Fruit fly (Drosophila melanogaster) whole organism, embryonic: ENCODE measurements around the gene mio.
A peak's percentile ranks its signal among the peaks of the same experiment; 100 is the strongest.

ENCODE experiments used
- Atf6 ChIP-seq: fragments of 200-800 bp; sonication (Bioruptor generic); IDR thresholded peaks from 2 replicates; pipeline ENCODE4 v1.3.6; 2022; ENCODE audit warnings: missing biosample characterization, missing genetic modification characterization
- BEAF-32 ChIP-seq: fragments of 200-800 bp; sonication (Bioruptor generic); optimal IDR thresholded peaks from 3 replicates; lab custom pipeline; 2017; ENCODE audit warnings: missing biosample characterization, missing genetic modification characterization, mild to moderate bottlenecking, moderate library complexity, missing genetic modification reagents
- CG1024 ChIP-seq: fragments of 200-800 bp; sonication (Bioruptor generic); IDR thresholded peaks from 2 replicates; pipeline ENCODE4 v1.3.6; 2022; ENCODE audit warnings: missing biosample characterization, missing genetic modification characterization
- CG11723 ChIP-seq: fragments of 200-800 bp; sonication (Bioruptor generic); optimal IDR thresholded peaks from 2 replicates; lab custom pipeline; 2017; ENCODE audit warnings: missing biosample characterization, mild to moderate bottlenecking, missing genetic modification characterization
- CG12391 ChIP-seq: fragments of 200-800 bp; sonication (Bioruptor generic); optimal IDR thresholded peaks from 3 replicates; lab custom pipeline; 2018; ENCODE audit warnings: missing biosample characterization, mild to moderate bottlenecking, missing genetic modification characterization, moderate library complexity
- CG14014 ChIP-seq: fragments of 200-800 bp; sonication (Bioruptor generic); IDR thresholded peaks from 2 replicates; pipeline ENCODE4 v1.3.6; 2022; ENCODE audit warnings: missing biosample characterization, missing genetic modification characterization
- CG1603 ChIP-seq: fragments of 200-800 bp; sonication (Bioruptor generic); optimal IDR thresholded peaks from 2 replicates; lab custom pipeline; 2019; ENCODE audit warnings: missing biosample characterization, mild to moderate bottlenecking, missing genetic modification characterization, moderate library complexity
- CG1647 ChIP-seq: fragments of 200-800 bp; sonication (Bioruptor generic); optimal IDR thresholded peaks from 3 replicates; lab custom pipeline; 2016; ENCODE audit warnings: missing biosample characterization, missing genetic modification characterization
- CG16779 ChIP-seq: fragments of 200-800 bp; sonication (Bioruptor generic); IDR thresholded peaks from 2 replicates; pipeline ENCODE4 v1.3.6; 2022; ENCODE audit warnings: missing biosample characterization, missing genetic modification characterization
- CG17568 ChIP-seq: fragments of 200-800 bp; sonication (Bioruptor generic); optimal IDR thresholded peaks from 2 replicates; lab custom pipeline; 2018; ENCODE audit warnings: missing biosample characterization, mild to moderate bottlenecking, missing genetic modification characterization, moderate library complexity
- CG17802 ChIP-seq: fragments of 200-800 bp; sonication (Bioruptor generic); optimal IDR thresholded peaks from 2 replicates; lab custom pipeline; 2018; ENCODE audit warnings: missing biosample characterization, mild to moderate bottlenecking, missing genetic modification characterization, moderate library complexity
- CG2129 ChIP-seq: fragments of 200-800 bp; sonication (Bioruptor generic); IDR thresholded peaks from 2 replicates; pipeline ENCODE4 v1.3.6; 2022; ENCODE audit warnings: missing biosample characterization, missing genetic modification characterization; ENCODE audit not compliant: partially characterized antibody
- CG2712 ChIP-seq: fragments of 200-800 bp; optimal IDR thresholded peaks from 3 replicates; lab custom pipeline; 2019; ENCODE audit warnings: missing biosample characterization, mild to moderate bottlenecking, missing genetic modification characterization, moderate library complexity
- CG2889 ChIP-seq: fragments of 200-800 bp; sonication (Bioruptor generic); IDR thresholded peaks from 3 replicates; pipeline ENCODE4 v1.3.6; 2022; ENCODE audit warnings: missing biosample characterization, missing genetic modification characterization
- CG30403 ChIP-seq: fragments of 200-800 bp; sonication (Bioruptor generic); optimal IDR thresholded peaks from 3 replicates; lab custom pipeline; 2016; ENCODE audit warnings: missing biosample characterization, missing genetic modification characterization
- CG31441 ChIP-seq: fragments of 200-800 bp; sonication (Bioruptor generic); IDR thresholded peaks from 2 replicates; pipeline ENCODE4 v1.3.6; 2022; ENCODE audit warnings: missing biosample characterization, missing genetic modification characterization
- CG32767 ChIP-seq: fragments of 200-800 bp; sonication (Bioruptor generic); IDR thresholded peaks from 2 replicates; pipeline ENCODE4 v1.3.6; 2022; ENCODE audit warnings: missing biosample characterization, missing genetic modification characterization
- CG32772 ChIP-seq: fragments of 200-800 bp; sonication (Bioruptor generic); IDR thresholded peaks from 2 replicates; pipeline ENCODE4 v1.3.6; 2022; ENCODE audit warnings: missing biosample characterization, missing genetic modification characterization
- CG33213 ChIP-seq: fragments of 200-800 bp; sonication (Bioruptor generic); optimal IDR thresholded peaks from 3 replicates; lab custom pipeline; 2016; ENCODE audit warnings: missing biosample characterization, missing genetic modification characterization
- CG3407 ChIP-seq: fragments of 200-800 bp; sonication (Bioruptor generic); optimal IDR thresholded peaks from 2 replicates; lab custom pipeline; 2018; ENCODE audit warnings: missing biosample characterization, mild to moderate bottlenecking, missing genetic modification characterization
- CG3995 ChIP-seq: fragments of 200-800 bp; sonication (Bioruptor generic); optimal IDR thresholded peaks from 3 replicates; lab custom pipeline; 2016; ENCODE audit warnings: missing biosample characterization, missing genetic modification characterization
- CG4328 ChIP-seq: fragments of 200-800 bp; sonication (Bioruptor generic); optimal IDR thresholded peaks from 3 replicates; lab custom pipeline; 2017; ENCODE audit warnings: missing biosample characterization, missing genetic modification reagents, missing genetic modification characterization
- CG4404 ChIP-seq: fragments of 200-800 bp; sonication (Bioruptor generic); IDR thresholded peaks from 2 replicates; pipeline ENCODE4 v1.3.6; 2022; ENCODE audit warnings: missing biosample characterization, missing genetic modification characterization
- CG4617 ChIP-seq: fragments of 200-800 bp; sonication (Bioruptor generic); optimal IDR thresholded peaks from 3 replicates; lab custom pipeline; 2016; ENCODE audit warnings: missing biosample characterization, missing genetic modification characterization, borderline replicate concordance
- CG6683 ChIP-seq: fragments of 200-800 bp; sonication (Bioruptor generic); optimal IDR thresholded peaks from 2 replicates; lab custom pipeline; 2017; ENCODE audit warnings: missing biosample characterization, mild to moderate bottlenecking, missing genetic modification characterization, missing genetic modification reagents
- CG7271 ChIP-seq: fragments of 200-800 bp; sonication (Bioruptor generic); optimal IDR thresholded peaks from 2 replicates; lab custom pipeline; 2018; ENCODE audit warnings: missing biosample characterization, mild to moderate bottlenecking, missing genetic modification characterization, moderate library complexity
- CG7372 ChIP-seq: fragments of 200-800 bp; sonication (Bioruptor generic); IDR thresholded peaks from 2 replicates; pipeline ENCODE4 v1.3.6; 2022; ENCODE audit warnings: missing biosample characterization, missing genetic modification characterization
- CG7963 ChIP-seq: fragments of 200-800 bp; sonication (Bioruptor generic); IDR thresholded peaks from 3 replicates; pipeline ENCODE4 v1.3.6; 2022; ENCODE audit warnings: missing biosample characterization, missing genetic modification characterization; ENCODE audit not compliant: partially characterized antibody
- Dbx ChIP-seq: fragments of 200-800 bp; sonication (Bioruptor generic); IDR thresholded peaks from 3 replicates; pipeline ENCODE4 v1.3.6; 2022; ENCODE audit warnings: missing biosample characterization, missing genetic modification characterization
- Gug ChIP-seq: fragments of 200-800 bp; sonication (Bioruptor generic); IDR thresholded peaks from 4 replicates; pipeline ENCODE4 v1.3.6; 2022; ENCODE audit warnings: missing biosample characterization, missing genetic modification characterization
- Ptx1 ChIP-seq: fragments of 200-800 bp; sonication (Bioruptor generic); IDR thresholded peaks from 2 replicates; pipeline ENCODE4 v1.3.6; 2022; ENCODE audit warnings: missing biosample characterization, missing genetic modification characterization
- Six4 ChIP-seq: fragments of 200-800 bp; sonication (Bioruptor generic); optimal IDR thresholded peaks from 2 replicates; lab custom pipeline; 2016; ENCODE audit warnings: missing biosample characterization, missing genetic modification characterization
- Vsx1 ChIP-seq: fragments of 200-800 bp; sonication (Bioruptor generic); optimal IDR thresholded peaks from 2 replicates; lab custom pipeline; 2017; ENCODE audit warnings: missing biosample characterization, mild to moderate bottlenecking, missing genetic modification characterization, missing genetic modification reagents
- bowl ChIP-seq: fragments of 200-800 bp; sonication (Bioruptor generic); IDR thresholded peaks from 2 replicates; pipeline ENCODE4 v1.3.6; 2022; ENCODE audit warnings: missing biosample characterization, missing genetic modification characterization
- cas ChIP-seq: fragments of 200-800 bp; sonication (Bioruptor generic); IDR thresholded peaks from 2 replicates; pipeline ENCODE4 v1.3.6; 2022; ENCODE audit warnings: missing biosample characterization, missing genetic modification characterization
- dimm ChIP-seq: fragments of 200-800 bp; sonication (Bioruptor generic); IDR thresholded peaks from 2 replicates; pipeline ENCODE4 v1.3.6; 2022; ENCODE audit warnings: missing biosample characterization, missing genetic modification characterization
- dm ChIP-seq: fragments of 200-800 bp; sonication (Bioruptor generic); optimal IDR thresholded peaks from 3 replicates; lab custom pipeline; 2016; ENCODE audit warnings: missing biosample characterization, missing genetic modification characterization
- fd102C ChIP-seq: fragments of 200-800 bp; sonication (Bioruptor generic); optimal IDR thresholded peaks from 2 replicates; lab custom pipeline; 2018; ENCODE audit warnings: missing biosample characterization, mild to moderate bottlenecking, missing genetic modification characterization, moderate library complexity
- fu2 ChIP-seq: fragments of 200-800 bp; sonication (Bioruptor generic); optimal IDR thresholded peaks from 2 replicates; lab custom pipeline; 2016; ENCODE audit warnings: missing biosample characterization, missing genetic modification characterization
- gce ChIP-seq: fragments of 200-800 bp; sonication (Bioruptor generic); IDR thresholded peaks from 3 replicates; pipeline ENCODE4 v1.3.6; 2022; ENCODE audit warnings: missing biosample characterization, missing genetic modification characterization
- hbn ChIP-seq: fragments of 200-800 bp; sonication (Bioruptor generic); IDR thresholded peaks from 2 replicates; pipeline ENCODE4 v1.3.6; 2022; ENCODE audit warnings: missing biosample characterization, missing genetic modification characterization; ENCODE audit not compliant: partially characterized antibody
- jumu ChIP-seq: fragments of 200-800 bp; sonication (Bioruptor generic); optimal IDR thresholded peaks from 3 replicates; lab custom pipeline; 2016; ENCODE audit warnings: missing biosample characterization, missing genetic modification characterization
- oc ChIP-seq: fragments of 200-800 bp; sonication (Bioruptor generic); optimal IDR thresholded peaks from 2 replicates; lab custom pipeline; 2018; ENCODE audit warnings: missing biosample characterization, mild to moderate bottlenecking, missing genetic modification characterization, moderate library complexity
- p53 ChIP-seq: fragments of 200-800 bp; sonication (Bioruptor generic); optimal IDR thresholded peaks from 2 replicates; lab custom pipeline; 2016; ENCODE audit warnings: missing biosample characterization, missing genetic modification characterization
- pb ChIP-seq: fragments of 200-800 bp; sonication (Bioruptor generic); optimal IDR thresholded peaks from 3 replicates; lab custom pipeline; 2016; ENCODE audit warnings: missing biosample characterization, missing genetic modification characterization
- phol ChIP-seq: fragments of 200-800 bp; sonication (Bioruptor generic); optimal IDR thresholded peaks from 3 replicates; lab custom pipeline; 2018; ENCODE audit warnings: missing biosample characterization, mild to moderate bottlenecking, missing genetic modification characterization, moderate library complexity
- rib ChIP-seq: fragments of 200-800 bp; sonication (Bioruptor generic); IDR thresholded peaks from 2 replicates; pipeline ENCODE4 v1.3.6; 2022; ENCODE audit warnings: missing biosample characterization, missing genetic modification characterization
- scrt ChIP-seq: fragments of 200-800 bp; sonication (Bioruptor generic); optimal IDR thresholded peaks from 2 replicates; lab custom pipeline; 2018; ENCODE audit warnings: missing biosample characterization, mild to moderate bottlenecking, missing genetic modification characterization, moderate library complexity
- toy ChIP-seq: fragments of 200-800 bp; sonication (Bioruptor generic); IDR thresholded peaks from 2 replicates; pipeline ENCODE4 v1.3.6; 2022; ENCODE audit warnings: missing biosample characterization, missing genetic modification characterization
- trh ChIP-seq: fragments of 200-800 bp; sonication (Bioruptor generic); optimal IDR thresholded peaks from 2 replicates; lab custom pipeline; 2016; ENCODE audit warnings: missing biosample characterization, missing genetic modification characterization
- vnd ChIP-seq: fragments of 200-800 bp; sonication (Bioruptor generic); IDR thresholded peaks from 3 replicates; pipeline ENCODE4 v1.3.6; 2022; ENCODE audit warnings: missing biosample characterization, missing genetic modification characterization; ENCODE audit not compliant: partially characterized antibody
- zf30C ChIP-seq: fragments of 200-800 bp; sonication (Bioruptor generic); optimal IDR thresholded peaks from 3 replicates; lab custom pipeline; 2018; ENCODE audit warnings: missing biosample characterization, mild to moderate bottlenecking, missing genetic modification characterization

The mio gene

DNA sequence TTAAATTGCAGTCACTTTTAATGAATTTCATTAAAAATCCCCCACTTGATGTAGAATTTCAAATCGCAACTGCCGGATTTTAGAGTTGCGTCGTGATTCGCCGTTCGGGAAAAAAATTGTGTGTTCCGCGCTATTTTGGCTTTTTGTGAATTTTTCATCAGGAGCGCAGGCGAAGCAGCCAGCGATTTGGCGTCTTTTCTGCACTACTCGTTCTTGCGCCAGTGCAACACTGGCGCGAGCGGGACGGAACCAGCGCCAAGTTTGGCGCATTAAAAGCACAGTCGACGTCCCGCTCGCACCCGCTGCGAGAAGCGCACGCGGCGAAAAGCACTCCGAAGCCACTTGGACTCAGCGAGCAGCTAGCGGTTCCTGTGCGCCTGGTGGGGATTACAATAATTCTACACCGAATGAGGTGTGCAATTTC lies 23.7 kb upstream of the mio start (continued):
- TF ChIP-seq Gug (GFP tag; lab: Robert Waterston, UW) (no peak), CG7372 (GFP tag; lab: Robert Waterston, UW) (no peak), CG33213 (GFP tag; lab: Kevin White, UChicago) (peak; percentile 96), cas (GFP tag; lab: Robert Waterston, UW) (no peak), CG12391 (tag; lab: Kevin White, UChicago) (peak; percentile 24), CG4617 (no peak), Dbx (no peak), dm (GFP tag; lab: Kevin White, UChicago) (peak; percentile 83), CG1647 (GFP tag; lab: Kevin White, UChicago) (no peak), CG14014 (GFP tag; lab: Robert Waterston, UW) (no peak), gce (GFP tag; lab: Robert Waterston, UW) (no peak), CG31441 (GFP tag; lab: Robert Waterston, UW) (no peak), CG2712 (tag; lab: Kevin White, UChicago) (peak; percentile 42), Atf6 (GFP tag; lab: Robert Waterston, UW) (no peak), CG32767 (GFP tag; lab: Robert Waterston, UW) (no peak), fu2 (GFP tag; lab: Kevin White, UChicago) (no peak), Vsx1 (peak; percentile 67), BEAF-32 (peak; percentile 59), toy (no peak), oc (peak; percentile 76), scrt (peak; percentile 37), CG30403 (GFP tag; lab: Kevin White, UChicago) (no peak), CG2129 (no peak), Six4 (GFP tag; lab: Kevin White, UChicago) (no peak), CG3407 (GFP tag; lab: Kevin White, UChicago) (no peak), fd102C (GFP tag; lab: Kevin White, UChicago) (no peak), CG17568 (GFP tag; lab: Kevin White, UChicago) (peak; percentile 17), CG3995 (GFP tag; lab: Kevin White, UChicago) (peak; percentile 89), CG17802 (no peak), phol (tag; lab: Kevin White, UChicago) (no peak), hbn (no peak), CG1024 (GFP tag; lab: Robert Waterston, UW) (no peak), jumu (no peak), CG7271 (tag; lab: Kevin White, UChicago) (no peak), dimm (GFP tag; lab: Robert Waterston, UW) (no peak), CG2889 (GFP tag; lab: Robert Waterston, UW) (no peak), pb (peak; percentile 80), CG1603 (tag; lab: Kevin White, UChicago) (peak; percentile 65), CG16779 (GFP tag; lab: Robert Waterston, UW) (no peak), CG32772 (GFP tag; lab: Robert Waterston, UW) (no peak), CG6683 (GFP tag; lab: Kevin White, UChicago) (peak; percentile 15), CG4328 (peak; percentile 9), CG7963 (no peak), CG11723 (GFP tag; lab: Kevin White, UChicago) (peak; percentile 49), rib (GFP tag; lab: Robert Waterston, UW) (no peak), Ptx1 (GFP tag; lab: Robert Waterston, UW) (no peak), bowl (GFP tag; lab: Robert Waterston, UW) (no peak), p53 (no peak), trh (GFP tag; lab: Kevin White, UChicago) (no peak), CG4404 (GFP tag; lab: Robert Waterston, UW) (no peak), zf30C (GFP tag; lab: Kevin White, UChicago) (peak; percentile 59), vnd (GFP tag; lab: Robert Waterston, UW) (no peak)
